Fruit fly (Drosophila melanogaster) whole organism, embryonic: ENCODE data around the gene HisCl1.

Experiments used
- Bgb ChIP-seq: fragments of 200-800 bp; sonication (Bioruptor generic); IDR thresholded peaks from 2 replicates; pipeline ENCODE4 v1.3.6; 2022; ENCODE audit warnings: missing biosample characterization, missing genetic modification characterization; ENCODE audit not compliant: partially characterized antibody
- C15 ChIP-seq: fragments of 200-800 bp; sonication (Bioruptor generic); IDR thresholded peaks from 3 replicates; pipeline ENCODE4 v1.3.6; 2022; ENCODE audit warnings: missing biosample characterization, missing genetic modification characterization
- CG11723 ChIP-seq: fragments of 200-800 bp; sonication (Bioruptor generic); optimal IDR thresholded peaks from 2 replicates; lab custom pipeline; 2017; ENCODE audit warnings: missing biosample characterization, mild to moderate bottlenecking, missing genetic modification characterization
- CG12155 ChIP-seq: fragments of 200-800 bp; sonication (Bioruptor generic); optimal IDR thresholded peaks from 3 replicates; lab custom pipeline; 2016; ENCODE audit warnings: missing biosample characterization, missing genetic modification characterization
- CG12299 ChIP-seq: fragments of 200-800 bp; sonication (Bioruptor generic); optimal IDR thresholded peaks from 2 replicates; lab custom pipeline; 2018; ENCODE audit warnings: missing biosample characterization, mild to moderate bottlenecking, missing genetic modification characterization
- CG13123 ChIP-seq: fragments of 200-800 bp; sonication (Bioruptor generic); optimal IDR thresholded peaks from 2 replicates; lab custom pipeline; 2016; ENCODE audit warnings: missing biosample characterization, missing genetic modification characterization
- CG13424 ChIP-seq: fragments of 200-800 bp; sonication (Bioruptor generic); optimal IDR thresholded peaks from 2 replicates; lab custom pipeline; 2019; ENCODE audit warnings: missing biosample characterization, mild to moderate bottlenecking, missing genetic modification characterization, moderate library complexity
- CG13624 ChIP-seq: fragments of 200-800 bp; sonication (Bioruptor generic); optimal IDR thresholded peaks from 2 replicates; lab custom pipeline; 2016; ENCODE audit warnings: missing biosample characterization, missing genetic modification characterization
- CG15514 ChIP-seq: fragments of 200-800 bp; sonication (Bioruptor generic); optimal IDR thresholded peaks from 3 replicates; lab custom pipeline; 2017; ENCODE audit warnings: missing biosample characterization, missing genetic modification characterization, mild to moderate bottlenecking, moderate library complexity, missing genetic modification reagents
- CG1647 ChIP-seq: fragments of 200-800 bp; sonication (Bioruptor generic); optimal IDR thresholded peaks from 3 replicates; lab custom pipeline; 2016; ENCODE audit warnings: missing biosample characterization, missing genetic modification characterization
- CG17359 ChIP-seq: fragments of 200-800 bp; sonication (Bioruptor generic); optimal IDR thresholded peaks from 3 replicates; lab custom pipeline; 2018; ENCODE audit warnings: missing biosample characterization, mild to moderate bottlenecking, missing genetic modification characterization, moderate library complexity
- CG18011 ChIP-seq: fragments of 200-800 bp; sonication (Bioruptor generic); optimal IDR thresholded peaks from 2 replicates; lab custom pipeline; 2017; ENCODE audit warnings: missing biosample characterization, missing genetic modification characterization, mild to moderate bottlenecking, moderate library complexity, missing genotype
- CG2199 ChIP-seq: fragments of 200-800 bp; sonication (Bioruptor generic); IDR thresholded peaks from 3 replicates; pipeline ENCODE4 v1.3.6; 2022; ENCODE audit warnings: missing biosample characterization, missing genetic modification characterization
- CG33213 ChIP-seq: fragments of 200-800 bp; sonication (Bioruptor generic); optimal IDR thresholded peaks from 3 replicates; lab custom pipeline; 2016; ENCODE audit warnings: missing biosample characterization, missing genetic modification characterization
- CG34422 ChIP-seq: fragments of 200-800 bp; sonication (Bioruptor generic); IDR thresholded peaks from 3 replicates; pipeline ENCODE4 v1.3.6; 2022; ENCODE audit warnings: missing biosample characterization, missing genetic modification characterization
- CG4328 ChIP-seq: fragments of 200-800 bp; sonication (Bioruptor generic); optimal IDR thresholded peaks from 3 replicates; lab custom pipeline; 2017; ENCODE audit warnings: missing biosample characterization, missing genetic modification reagents, missing genetic modification characterization
- CG6175 ChIP-seq: fragments of 200-800 bp; sonication (Bioruptor generic); IDR thresholded peaks from 3 replicates; pipeline ENCODE4 v1.3.6; 2022; ENCODE audit warnings: missing biosample characterization, missing genetic modification characterization
- CG6654 ChIP-seq: fragments of 200-800 bp; sonication (Bioruptor generic); optimal IDR thresholded peaks from 2 replicates; lab custom pipeline; 2017; ENCODE audit warnings: missing biosample characterization, mild to moderate bottlenecking, missing genetic modification characterization
- CG9215 ChIP-seq: fragments of 200-800 bp; sonication (Bioruptor generic); IDR thresholded peaks from 2 replicates; pipeline ENCODE4 v1.3.6; 2022; ENCODE audit warnings: missing biosample characterization, missing genetic modification characterization
- CG9876 ChIP-seq: fragments of 200-800 bp; sonication (Bioruptor generic); optimal IDR thresholded peaks from 2 replicates; lab custom pipeline; 2016; ENCODE audit warnings: missing biosample characterization, missing genetic modification characterization
- Drgx ChIP-seq: fragments of 200-800 bp; sonication (Bioruptor generic); IDR thresholded peaks from 2 replicates; pipeline ENCODE4 v1.3.6; 2022; ENCODE audit warnings: missing biosample characterization, missing genetic modification characterization
- ERR ChIP-seq: fragments of 200-800 bp; sonication (Bioruptor generic); optimal IDR thresholded peaks from 2 replicates; lab custom pipeline; 2016; ENCODE audit warnings: missing biosample characterization, missing genetic modification characterization
- Fer2 ChIP-seq: fragments of 200-800 bp; sonication (Bioruptor generic); optimal IDR thresholded peaks from 2 replicates; lab custom pipeline; 2018; ENCODE audit warnings: missing biosample characterization, mild to moderate bottlenecking, missing genetic modification characterization, moderate library complexity
- Gug ChIP-seq: fragments of 200-800 bp; sonication (Bioruptor generic); IDR thresholded peaks from 4 replicates; pipeline ENCODE4 v1.3.6; 2022; ENCODE audit warnings: missing biosample characterization, missing genetic modification characterization
- Hr3 ChIP-seq: fragments of 200-800 bp; sonication (Bioruptor generic); optimal IDR thresholded peaks from 3 replicates; lab custom pipeline; 2016; ENCODE audit warnings: missing biosample characterization, missing genetic modification characterization
- Hr78 ChIP-seq, 2 experiments: fragments of 200-800 bp in 1 of 2; fragments of >200 bp in 1 of 2; sonication (Bioruptor generic) in 1 of 2; optimal IDR thresholded peaks; 2 replicates each; lab custom pipeline; 2017 to 2019; ENCODE audit warnings: missing biosample characterization in 2 of 2, missing genetic modification characterization in 2 of 2, mild to moderate bottlenecking in 1 of 2, moderate library complexity in 1 of 2
- Lpt ChIP-seq: fragments of >200 bp; optimal IDR thresholded peaks from 2 replicates; lab custom pipeline; 2018; ENCODE audit warnings: missing biosample characterization, missing genetic modification characterization
- Mad ChIP-seq: fragments of 200-800 bp; sonication (Bioruptor generic); optimal IDR thresholded peaks from 2 replicates; lab custom pipeline; 2016; ENCODE audit warnings: missing biosample characterization, missing genetic modification characterization
- Meics ChIP-seq: fragments of 200-800 bp; sonication (Bioruptor generic); optimal IDR thresholded peaks from 2 replicates; lab custom pipeline; 2017; ENCODE audit warnings: missing biosample characterization, mild to moderate bottlenecking, missing genetic modification characterization
- Myb ChIP-seq: fragments of 200-800 bp; sonication (Bioruptor generic); optimal IDR thresholded peaks from 2 replicates; lab custom pipeline; 2016; ENCODE audit warnings: missing biosample characterization, missing genetic modification characterization
- Rx ChIP-seq: fragments of 200-800 bp; sonication (Bioruptor generic); IDR thresholded peaks from 2 replicates; pipeline ENCODE4 v1.3.6; 2022; ENCODE audit warnings: missing biosample characterization, missing genetic modification characterization
- Six4 ChIP-seq: fragments of 200-800 bp; sonication (Bioruptor generic); optimal IDR thresholded peaks from 2 replicates; lab custom pipeline; 2016; ENCODE audit warnings: missing biosample characterization, missing genetic modification characterization
- Sry-β ChIP-seq: fragments of 200-800 bp; sonication (Bioruptor generic); optimal IDR thresholded peaks from 2 replicates; lab custom pipeline; 2018; ENCODE audit warnings: missing biosample characterization, mild to moderate bottlenecking, missing genetic modification characterization, moderate library complexity
- Taf1 ChIP-seq: fragments of 200-800 bp; sonication (Bioruptor generic); IDR thresholded peaks from 2 replicates; pipeline ENCODE4 v1.3.6; 2022; ENCODE audit warnings: missing biosample characterization, missing genetic modification characterization
- ase ChIP-seq: fragments of 200-800 bp; sonication (Bioruptor generic); IDR thresholded peaks from 3 replicates; pipeline ENCODE4 v1.3.6; 2022; ENCODE audit warnings: missing biosample characterization, missing genetic modification characterization
- chn ChIP-seq: fragments of 200-800 bp; sonication (Bioruptor generic); optimal IDR thresholded peaks from 2 replicates; lab custom pipeline; 2016; ENCODE audit warnings: missing biosample characterization, missing genetic modification characterization
- crp ChIP-seq, 2 experiments: fragments of 200-800 bp; sonication (Bioruptor generic); optimal IDR thresholded peaks; 2 replicates in 1 of 2; 3 replicates in 1 of 2; lab custom pipeline; 2017; ENCODE audit warnings: missing biosample characterization in 2 of 2, missing genetic modification characterization in 2 of 2, mild to moderate bottlenecking in 1 of 2, moderate library complexity in 1 of 2
- emc ChIP-seq: fragments of 200-800 bp; sonication (Bioruptor generic); optimal IDR thresholded peaks from 2 replicates; lab custom pipeline; 2016; ENCODE audit warnings: missing biosample characterization, missing genetic modification characterization
- fu2 ChIP-seq: fragments of 200-800 bp; sonication (Bioruptor generic); optimal IDR thresholded peaks from 2 replicates; lab custom pipeline; 2016; ENCODE audit warnings: missing biosample characterization, missing genetic modification characterization
- gce ChIP-seq: fragments of 200-800 bp; sonication (Bioruptor generic); IDR thresholded peaks from 3 replicates; pipeline ENCODE4 v1.3.6; 2022; ENCODE audit warnings: missing biosample characterization, missing genetic modification characterization
- gsb ChIP-seq: fragments of 200-800 bp; sonication (Bioruptor generic); IDR thresholded peaks from 2 replicates; pipeline ENCODE4 v1.3.6; 2022; ENCODE audit warnings: missing biosample characterization, missing genetic modification characterization
- knrl ChIP-seq: fragments of 200-800 bp; sonication (Bioruptor generic); IDR thresholded peaks from 3 replicates; pipeline ENCODE4 v1.3.6; 2022; ENCODE audit warnings: missing biosample characterization, missing genetic modification characterization; ENCODE audit not compliant: partially characterized antibody
- lov ChIP-seq, 2 experiments: fragments of 200-800 bp in 1 of 2; fragments of >200 bp in 1 of 2; sonication (Bioruptor generic) in 1 of 2; IDR thresholded peaks in 1 of 2; optimal IDR thresholded peaks in 1 of 2; 2 replicates in 1 of 2; 3 replicates in 1 of 2; pipeline versions ENCODE4 v1.3.6 to Lab custom; 2017 to 2022; ENCODE audit warnings: missing biosample characterization in 1 of 2, missing genetic modification characterization in 1 of 2
- mam ChIP-seq: fragments of 200-800 bp; sonication (Bioruptor generic); optimal IDR thresholded peaks from 3 replicates; lab custom pipeline; 2016; ENCODE audit warnings: missing biosample characterization, missing genetic modification characterization
- oc ChIP-seq: fragments of 200-800 bp; sonication (Bioruptor generic); optimal IDR thresholded peaks from 2 replicates; lab custom pipeline; 2018; ENCODE audit warnings: missing biosample characterization, mild to moderate bottlenecking, missing genetic modification characterization, moderate library complexity
- row ChIP-seq: fragments of 200-800 bp; sonication (Bioruptor generic); IDR thresholded peaks from 3 replicates; pipeline ENCODE4 v1.3.6; 2022; ENCODE audit warnings: missing biosample characterization, missing genetic modification characterization
- slou ChIP-seq: fragments of 200-800 bp; sonication (Bioruptor generic); optimal IDR thresholded peaks from 3 replicates; lab custom pipeline; 2016; ENCODE audit warnings: missing biosample characterization, missing genetic modification characterization
- sob ChIP-seq: fragments of 200-800 bp; sonication (Bioruptor generic); IDR thresholded peaks from 2 replicates; pipeline ENCODE4 v1.3.6; 2022; ENCODE audit warnings: missing biosample characterization, missing genetic modification characterization
- stwl ChIP-seq: fragments of 200-800 bp; sonication (Bioruptor generic); optimal IDR thresholded peaks from 3 replicates; lab custom pipeline; 2018; ENCODE audit warnings: missing biosample characterization, mild to moderate bottlenecking, missing genetic modification characterization, moderate library complexity

The HisCl1 gene

DNA sequence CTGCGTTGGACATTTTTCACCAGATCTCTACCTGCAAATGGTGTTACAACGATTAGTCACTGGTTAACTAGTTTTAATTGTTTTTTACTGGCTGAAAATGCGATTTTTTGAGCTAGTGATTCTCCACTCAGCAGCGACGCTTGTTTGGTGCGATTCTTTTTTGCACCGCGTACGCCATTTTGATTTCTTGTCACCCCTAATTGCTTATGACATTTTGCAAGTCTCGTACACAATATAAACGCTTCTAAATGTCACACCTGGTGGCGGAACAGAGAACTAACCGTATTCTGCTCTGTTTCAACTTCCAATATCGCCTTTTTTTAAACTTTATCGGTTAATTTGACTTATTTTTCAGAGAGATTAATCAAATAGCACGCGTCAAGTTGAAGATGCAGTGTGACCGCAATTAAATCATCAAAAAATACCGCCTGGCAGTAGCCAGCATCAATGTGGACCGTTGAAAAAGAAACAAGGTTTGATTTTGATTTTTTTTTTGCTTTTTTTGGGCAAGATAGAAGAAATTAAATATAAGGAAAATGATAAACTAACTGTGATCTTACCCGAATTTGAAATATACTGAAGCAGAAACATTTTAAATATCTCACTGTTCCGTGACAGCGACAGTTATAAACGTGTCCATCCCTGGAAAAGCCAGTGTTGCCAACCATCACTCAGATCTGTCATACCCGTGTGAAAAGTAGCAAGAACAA, 32.1 kb downstream of the HisCl1 start, which contains the start of the genes COX5A and glo (continued):
- TF ChIP-seq mam (GFP tag; lab: Kevin White, UChicago) (peak; percentile 90), ase (0 out of 3 replicates have a peak, but pooled peaks have one; percentile 59), CG17359 (tag; lab: Kevin White, UChicago) (peak; percentile 58), CG13624 (GFP tag; lab: Kevin White, UChicago) (peak; percentile 87), sob (GFP tag; lab: Robert Waterston, UW) (peak; percentile 78), lov (optimal IDR thresholded peaks at IDR 0.05; lab: Kevin White, UChicago) (no peak), lov (GFP tag; IDR thresholded peaks at IDR 0.05; lab: Robert Waterston, UW) (peak; percentile 85), emc (GFP tag; lab: Kevin White, UChicago) (peak; percentile 62), Lpt (GFP tag; lab: Kevin White, UChicago) (no peak), fu2 (GFP tag; lab: Kevin White, UChicago) (peak; percentile 84), CG33213 (GFP tag; lab: Kevin White, UChicago) (peak; percentile 88), CG11723 (GFP tag; lab: Kevin White, UChicago) (peak; percentile 28), crp (GFP tag; optimal IDR thresholded peaks at IDR 0.05; lab: Kevin White, UChicago) (peak in 1 of 2 experiments; percentile 38), CG12299 (peak; percentile 70), CG12155 (GFP tag; lab: Kevin White, UChicago) (peak; percentile 76), Gug (GFP tag; lab: Robert Waterston, UW) (peak; percentile 77), Meics (GFP tag; lab: Kevin White, UChicago) (peak; percentile 72), ERR (GFP tag; lab: Kevin White, UChicago) (peak; percentile 61), Hr78 (GFP tag; optimal IDR thresholded peaks at IDR 0.05; lab: Kevin White, UChicago) (no peak), CG6175 (GFP tag; lab: Robert Waterston, UW) (no peak), CG15514 (GFP tag; lab: Kevin White, UChicago) (peak; percentile 78), chn (peak; percentile 89), Bgb (GFP tag; lab: Robert Waterston, UW) (no peak), CG2199 (GFP tag; lab: Robert Waterston, UW) (0 out of 3 replicates have a peak, but pooled peaks have one; percentile 57), stwl (tag; lab: Kevin White, UChicago) (peak; percentile 67), knrl (0 out of 3 replicates have a peak, but pooled peaks have one; percentile 37), row (GFP tag; lab: Robert Waterston, UW) (peak; percentile 93), oc (tag; lab: Kevin White, UChicago) (peak; percentile 59), CG13123 (peak; percentile 76), Rx (GFP tag; lab: Robert Waterston, UW) (peak; percentile 46; the same call in 1 of the 2 replicates), Mad (GFP tag; lab: Kevin White, UChicago) (peak; percentile 74), CG18011 (peak; percentile 53), CG6654 (GFP tag; lab: Kevin White, UChicago) (no peak), CG9215 (peak; percentile 76), CG9876 (GFP tag; lab: Kevin White, UChicago) (peak; percentile 75), Taf1 (GFP tag; lab: Robert Waterston, UW) (peak; percentile 76), Fer2 (tag; lab: Kevin White, UChicago) (peak; percentile 55), Drgx (GFP tag; lab: Robert Waterston, UW) (peak; percentile 64), Six4 (peak; percentile 64), gsb (GFP tag; lab: Robert Waterston, UW) (peak; percentile 59), CG1647 (peak; percentile 43), slou (GFP tag; lab: Kevin White, UChicago) (peak; percentile 38), CG4328 (GFP tag; lab: Kevin White, UChicago) (peak; percentile 55), Hr3 (GFP tag; lab: Kevin White, UChicago) (peak; percentile 83), gce (GFP tag; lab: Robert Waterston, UW) (no peak), Sry-β (GFP tag; lab: Kevin White, UChicago) (peak; percentile 34), Myb (GFP tag; lab: Kevin White, UChicago) (peak; percentile 85), CG34422 (GFP tag; lab: Robert Waterston, UW) (peak; percentile 76), CG13424 (tag; lab: Kevin White, UChicago) (peak; percentile 82), C15 (GFP tag; lab: Robert Waterston, UW) (0 out of 3 replicates have a peak, but pooled peaks have one; percentile 65)
